Worm (Caenorhabditis elegans) whole organism, L3 larva: ENCODE measurements around the gene T19H5.7.

Experiments
- R02D3.7 ChIP-seq: fragments of 150-350 bp; optimal IDR thresholded peaks from 2 replicates; lab custom pipeline; 2014; ENCODE audit warnings: missing biosample characterization, missing genetic modification characterization
- ZK546.5 ChIP-seq: sonication (generic microtip); optimal IDR thresholded peaks from 2 replicates; lab custom pipeline; 2017; ENCODE audit warnings: missing biosample characterization, missing genetic modification characterization
- ama-1 ChIP-seq: fragments of 150-350 bp; optimal IDR thresholded peaks from 2 replicates; lab custom pipeline; 2018
- ceh-28 ChIP-seq: fragments of 150-350 bp; optimal IDR thresholded peaks from 2 replicates; lab custom pipeline; 2014; ENCODE audit warnings: missing biosample characterization, missing genetic modification reagents, missing genetic modification characterization
- ceh-82 ChIP-seq: fragments of 150-350 bp; optimal IDR thresholded peaks from 2 replicates; lab custom pipeline; 2014; ENCODE audit warnings: missing biosample characterization, missing genetic modification characterization
- ceh-9 ChIP-seq: sonication (generic microtip); optimal IDR thresholded peaks from 2 replicates; lab custom pipeline; 2018; ENCODE audit warnings: missing biosample characterization, missing genetic modification characterization
- daf-12 ChIP-seq: fragments of 150-350 bp; optimal IDR thresholded peaks from 2 replicates; lab custom pipeline; 2014; ENCODE audit warnings: missing biosample characterization, missing genetic modification reagents, missing genetic modification characterization
- egl-27 ChIP-seq: sonication (generic microtip); optimal IDR thresholded peaks from 4 replicates; lab custom pipeline; 2017; ENCODE audit warnings: missing biosample characterization, missing genetic modification reagents, missing genetic modification characterization
- egl-5 ChIP-seq: fragments of 150-350 bp; optimal IDR thresholded peaks from 2 replicates; lab custom pipeline; 2017; ENCODE audit warnings: missing biosample characterization, missing genetic modification reagents, missing genetic modification characterization, inconsistent platforms
- elt-1 ChIP-seq: fragments of 150-350 bp; optimal IDR thresholded peaks from 2 replicates; lab custom pipeline; 2014; ENCODE audit warnings: missing biosample characterization, missing genetic modification characterization
- elt-3 ChIP-seq, 3 experiments: fragments of 150-350 bp in 1 of 3; sonication (generic microtip) in 2 of 3; optimal IDR thresholded peaks; 2 replicates in 2 of 3; 4 replicates in 1 of 3; lab custom pipeline; 2014 to 2017; ENCODE audit warnings: missing biosample characterization in 3 of 3, missing genetic modification characterization in 3 of 3
- fkh-10 ChIP-seq: sonication (generic microtip); optimal IDR thresholded peaks from 2 replicates; lab custom pipeline; 2017; ENCODE audit warnings: missing biosample characterization, missing genetic modification reagents, missing genetic modification characterization
- fkh-2 ChIP-seq: fragments of 150-350 bp; optimal IDR thresholded peaks from 2 replicates; lab custom pipeline; 2014; ENCODE audit warnings: missing biosample characterization, missing genetic modification reagents, missing genetic modification characterization
- fos-1 ChIP-seq: fragments of 150-350 bp; optimal IDR thresholded peaks from 2 replicates; lab custom pipeline; 2014; ENCODE audit warnings: missing biosample characterization, missing genetic modification characterization
- hmg-11 ChIP-seq: sonication (generic microtip); optimal IDR thresholded peaks from 2 replicates; lab custom pipeline; 2016; ENCODE audit warnings: missing genetic modification characterization, missing compliant biosample characterization
- jun-1 ChIP-seq: fragments of 150-350 bp; optimal IDR thresholded peaks from 2 replicates; lab custom pipeline; 2014; ENCODE audit warnings: missing biosample characterization, missing genetic modification reagents, missing genetic modification characterization
- lin-39 ChIP-seq: fragments of 150-350 bp; optimal IDR thresholded peaks from 2 replicates; lab custom pipeline; 2018; ENCODE audit warnings: missing biosample characterization, missing genetic modification reagents, missing genetic modification characterization
- lsy-12 ChIP-seq: sonication (generic microtip); optimal IDR thresholded peaks from 2 replicates; lab custom pipeline; 2016; ENCODE audit warnings: mild to moderate bottlenecking, missing genetic modification characterization, missing compliant biosample characterization
- mdl-1 ChIP-seq: fragments of 150-350 bp; optimal IDR thresholded peaks from 2 replicates; lab custom pipeline; 2014; ENCODE audit warnings: missing biosample characterization, missing genetic modification characterization
- mml-1 ChIP-seq: fragments of 150-350 bp; sonication (generic microtip); optimal IDR thresholded peaks from 3 replicates; lab custom pipeline; 2014; ENCODE audit warnings: missing biosample characterization, missing genetic modification characterization
- nfya-1 ChIP-seq: sonication (generic microtip); optimal IDR thresholded peaks from 2 replicates; lab custom pipeline; 2017; ENCODE audit warnings: missing genetic modification characterization, mild to moderate bottlenecking, missing compliant biosample characterization, antibody characterized with exemption, moderate library complexity; ENCODE audit not compliant: insufficient read depth
- nhr-11 ChIP-seq: fragments of 150-350 bp; optimal IDR thresholded peaks from 2 replicates; lab custom pipeline; 2014; ENCODE audit warnings: missing biosample characterization, missing genetic modification characterization
- nhr-12 ChIP-seq: fragments of 150-350 bp; optimal IDR thresholded peaks from 2 replicates; lab custom pipeline; 2014; ENCODE audit warnings: missing biosample characterization, missing genetic modification characterization
- nhr-23 ChIP-seq: fragments of 150-350 bp; optimal IDR thresholded peaks from 2 replicates; lab custom pipeline; 2014; ENCODE audit warnings: missing biosample characterization, missing genetic modification reagents, missing genetic modification characterization
- nhr-237 ChIP-seq: fragments of 150-350 bp; optimal IDR thresholded peaks from 2 replicates; lab custom pipeline; 2014; ENCODE audit warnings: missing biosample characterization, missing genetic modification characterization
- nhr-25 ChIP-seq: sonication (generic microtip); optimal IDR thresholded peaks from 2 replicates; lab custom pipeline; 2017; ENCODE audit warnings: missing biosample characterization, missing genetic modification characterization
- nhr-28 ChIP-seq: fragments of 150-350 bp; optimal IDR thresholded peaks from 2 replicates; lab custom pipeline; 2014; ENCODE audit warnings: missing biosample characterization, missing genetic modification characterization
- nhr-43 ChIP-seq: sonication (generic microtip); optimal IDR thresholded peaks from 2 replicates; lab custom pipeline; 2016; ENCODE audit warnings: mild to moderate bottlenecking, missing genetic modification characterization, missing compliant biosample characterization; ENCODE audit not compliant: poor library complexity, severe bottlenecking
- nhr-76 ChIP-seq: fragments of 150-350 bp; sonication (generic microtip); optimal IDR thresholded peaks from 5 replicates; lab custom pipeline; 2014; ENCODE audit warnings: missing biosample characterization, missing genetic modification characterization
- nhr-77 ChIP-seq: fragments of 150-350 bp; optimal IDR thresholded peaks from 2 replicates; lab custom pipeline; 2014; ENCODE audit warnings: missing biosample characterization, missing genetic modification characterization
- pha-4 ChIP-seq: fragments of 150-350 bp; optimal IDR thresholded peaks from 2 replicates; lab custom pipeline; 2014; ENCODE audit warnings: missing biosample characterization, missing genetic modification reagents, missing genetic modification characterization
- pqm-1 ChIP-seq: fragments of 150-350 bp; optimal IDR thresholded peaks from 2 replicates; lab custom pipeline; 2017; ENCODE audit warnings: missing biosample characterization, missing genetic modification characterization, inconsistent platforms
- sea-2 ChIP-seq: fragments of 150-350 bp; sonication (generic microtip); optimal IDR thresholded peaks from 4 replicates; lab custom pipeline; 2014; ENCODE audit warnings: missing biosample characterization, missing genetic modification reagents, missing genetic modification characterization
- skn-1 ChIP-seq: fragments of 150-350 bp; optimal IDR thresholded peaks from 2 replicates; lab custom pipeline; 2014; ENCODE audit warnings: missing biosample characterization, missing genetic modification characterization
- snpc-4 ChIP-seq: fragments of 150-350 bp; optimal IDR thresholded peaks from 2 replicates; lab custom pipeline; 2014; ENCODE audit warnings: missing biosample characterization, missing genetic modification characterization
- tbx-2 ChIP-seq: sonication (generic microtip); optimal IDR thresholded peaks from 2 replicates; lab custom pipeline; 2016; ENCODE audit warnings: mild to moderate bottlenecking, missing genetic modification characterization, missing compliant biosample characterization
- unc-39 ChIP-seq: sonication (generic microtip); optimal IDR thresholded peaks from 4 replicates; lab custom pipeline; 2017; ENCODE audit warnings: missing biosample characterization, missing genetic modification characterization
- unc-62 ChIP-seq: fragments of 150-350 bp; sonication (generic microtip); optimal IDR thresholded peaks from 4 replicates; lab custom pipeline; 2014; ENCODE audit warnings: missing biosample characterization, missing genetic modification reagents, missing genetic modification characterization
- zag-1 ChIP-seq: fragments of 150-350 bp; optimal IDR thresholded peaks from 2 replicates; lab custom pipeline; 2014; ENCODE audit warnings: missing biosample characterization, missing genetic modification characterization
- ztf-11 ChIP-seq: fragments of 150-350 bp; optimal IDR thresholded peaks from 2 replicates; lab custom pipeline; 2014; ENCODE audit warnings: missing biosample characterization, missing genetic modification characterization
- ztf-4 ChIP-seq: fragments of 150-350 bp; optimal IDR thresholded peaks from 2 replicates; lab custom pipeline; 2014; ENCODE audit warnings: missing biosample characterization, missing genetic modification characterization

Gene T19H5.7

ce11 chrII:9493242-9494058 lies 13.5 kb upstream of the T19H5.7 start:
- peak; percentile 24 for TF ChIP-seq mml-1 (tag; lab: Kevin White, UChicago)
- TF ChIP-seq ceh-9: no peak
- TF ChIP-seq nhr-76 (tag; lab: Kevin White, UChicago): no peak
- peak; percentile 42 for TF ChIP-seq nhr-43 (tag; lab: Kevin White, UChicago)
- TF ChIP-seq, all 47 proteins: peak for 2

ce11 chrII:9491045-9491444 lies 11.1 kb upstream of the T19H5.7 start:
- TF ChIP-seq pha-4: peak; percentile 40
- TF ChIP-seq lin-39 (tag; lab: Kevin White, UChicago): peak; percentile 8
- no peak for TF ChIP-seq nhr-43 (tag; lab: Kevin White, UChicago)
- TF ChIP-seq nhr-237: no peak
- no peak for TF ChIP-seq unc-62
- TF ChIP-seq ztf-4 (tag; lab: Kevin White, UChicago): no peak
- peak; percentile 19 for TF ChIP-seq hmg-11 (tag; lab: Kevin White, UChicago)

- TF ChIP-seq nhr-43 (tag; lab: Kevin White, UChicago) (peak; percentile 33), elt-3 (tag; optimal IDR thresholded peaks at IDR 0.05; lab: Kevin White, UChicago) (no peak), fkh-2 (tag; lab: Kevin White, UChicago) (no peak), zag-1 (tag; lab: Kevin White, UChicago) (no peak), ztf-11 (tag; lab: Kevin White, UChicago) (no peak), unc-39 (tag; lab: Kevin White, UChicago) (no peak)
Observed at ce11 chrII:9490589-9490988, 10.7 kb upstream of the T19H5.7 start.

ce11 chrII:9489922-9490321 lies 10.0 kb upstream of the T19H5.7 start:
- TF ChIP-seq nhr-11 (tag; lab: Kevin White, UChicago) (no peak), nhr-76 (tag; lab: Kevin White, UChicago) (no peak), elt-1 (tag; lab: Kevin White, UChicago) (no peak), ZK546.5 (tag; lab: Kevin White, UChicago) (no peak), R02D3.7 (tag; lab: Kevin White, UChicago) (no peak)

DNA sequence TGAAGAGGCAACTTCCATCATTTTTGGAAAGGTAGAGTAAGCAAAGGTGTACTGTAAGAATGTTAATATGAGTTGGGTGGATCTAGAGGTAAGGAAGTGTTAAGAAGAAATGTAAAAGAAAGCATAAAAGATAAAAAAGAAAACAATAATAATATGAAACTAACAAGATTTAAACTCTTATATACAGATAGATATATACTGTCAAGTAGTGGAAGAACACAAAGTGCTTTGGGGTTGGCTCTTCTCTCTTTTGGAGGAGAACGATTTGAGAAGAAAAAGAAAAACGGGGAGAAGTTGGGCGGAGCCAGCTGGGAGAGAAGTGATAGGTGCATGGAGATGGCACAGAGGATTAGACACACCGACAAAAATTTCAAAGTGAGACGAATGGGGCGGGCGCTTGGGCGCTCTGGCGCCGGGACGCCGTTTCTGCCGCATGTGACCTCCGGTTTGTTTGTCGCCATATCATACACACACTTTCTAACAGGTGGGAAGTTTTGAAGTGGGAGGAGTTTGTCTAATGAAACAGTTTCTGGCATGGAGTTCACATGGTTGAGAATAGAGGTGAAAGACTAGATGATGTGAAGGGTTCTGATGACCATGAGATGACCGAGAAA lies 7.5 kb upstream of the T19H5.7 start, which contains the start of gene T19H5.4:
TSS of gene T19H5.4 (minus strand) at position 51 of the 614 bp plus-strand sequence.
- no peak for TF ChIP-seq mml-1 (tag; lab: Kevin White, UChicago)
- TF ChIP-seq ama-1: peak; percentile 16
- no peak for TF ChIP-seq unc-62
- TF ChIP-seq nhr-28 (tag; lab: Kevin White, UChicago): no peak
- TF ChIP-seq mdl-1 (tag; lab: Kevin White, UChicago): no peak
- TF ChIP-seq nhr-23 (tag; lab: Kevin White, UChicago): no peak
- no peak for TF ChIP-seq skn-1 (tag; lab: Kevin White, UChicago)
- no peak for TF ChIP-seq fkh-10
- TF ChIP-seq ceh-28 (tag; lab: Kevin White, UChicago): no peak
- TF ChIP-seq daf-12 (tag; lab: Kevin White, UChicago): no peak
- TF ChIP-seq R02D3.7 (tag; lab: Kevin White, UChicago): no peak
- TF ChIP-seq snpc-4 (tag; lab: Kevin White, UChicago): no peak
- no peak for TF ChIP-seq egl-5 (tag; lab: Kevin White, UChicago)
- no peak for TF ChIP-seq nhr-76 (tag; lab: Kevin White, UChicago)
- no peak for TF ChIP-seq fkh-2 (tag; lab: Kevin White, UChicago)
- peak; percentile 11 for TF ChIP-seq nhr-25
- no peak for TF ChIP-seq nhr-11 (tag; lab: Kevin White, UChicago)
- TF ChIP-seq ceh-82 (tag; lab: Kevin White, UChicago): no peak
- TF ChIP-seq jun-1 (tag; lab: Kevin White, UChicago): peak; percentile 31
- no peak for TF ChIP-seq ztf-11 (tag; lab: Kevin White, UChicago)
- TF ChIP-seq nfya-1 (tag; lab: Kevin White, UChicago): peak; percentile 78
- TF ChIP-seq nhr-12 (tag; lab: Kevin White, UChicago): no peak
- peak; percentile 34 for TF ChIP-seq pqm-1 (tag; lab: Kevin White, UChicago)
- peak; percentile 4 for TF ChIP-seq tbx-2
- no peak for TF ChIP-seq fos-1 (tag; lab: Kevin White, UChicago)
- TF ChIP-seq egl-27 (tag; lab: Kevin White, UChicago): no peak
- TF ChIP-seq nhr-237: no peak
- peak in 1 of 3 experiments; percentile 39 for TF ChIP-seq elt-3 (tag; optimal IDR thresholded peaks at IDR 0.05; lab: Kevin White, UChicago)
- TF ChIP-seq hmg-11 (tag; lab: Kevin White, UChicago): no peak
- no peak for TF ChIP-seq lin-39 (tag; lab: Kevin White, UChicago)
- TF ChIP-seq lsy-12 (tag; lab: Kevin White, UChicago): peak; percentile 14
- TF ChIP-seq sea-2 (GFP tag; lab: Kevin White, UChicago): no peak
- TF ChIP-seq nhr-43 (tag; lab: Kevin White, UChicago): peak; percentile 59
- TF ChIP-seq unc-39 (tag; lab: Kevin White, UChicago): no peak
- no peak for TF ChIP-seq nhr-77
